Fruit fly (Drosophila melanogaster): ENCODE data around the gene Ids.

The Ids gene

dm6 chr3L:3399249-3399922 lies 21.3 kb downstream of the Ids start:
- peak; percentile 44 for TF ChIP-seq brk (GFP tag; optimal IDR thresholded peaks at IDR 0.05)
- TF ChIP-seq Jra (GFP tag; optimal IDR thresholded peaks at IDR 0.05): no peak
- no peak for TF ChIP-seq jim (GFP tag; optimal IDR thresholded peaks at IDR 0.05)
- TF ChIP-seq Hnf4 (GFP tag; optimal IDR thresholded peaks at IDR 0.05): peak; percentile 58
- TF ChIP-seq N (GFP tag; optimal IDR thresholded peaks at IDR 0.05): no peak
- TF ChIP-seq HLH106 (tag; optimal IDR thresholded peaks at IDR 0.05): peak; percentile 83
- peak; percentile 24 for TF ChIP-seq tai (GFP tag; optimal IDR thresholded peaks at IDR 0.05)
- TF ChIP-seq rgr (GFP tag; optimal IDR thresholded peaks at IDR 0.05): peak; percentile 72
- no peak for TF ChIP-seq lola (GFP tag; optimal IDR thresholded peaks at IDR 0.05)
- TF ChIP-seq Dif (GFP tag; optimal IDR thresholded peaks at IDR 0.05; ENCODE audit: partially characterized antibody): no peak
- peak; percentile 75 for TF ChIP-seq dmrt93B (GFP tag; optimal IDR thresholded peaks at IDR 0.05)
- no peak for TF ChIP-seq Rel (GFP tag; optimal IDR thresholded peaks at IDR 0.05)
- TF ChIP-seq Rel (tag; optimal IDR thresholded peaks at IDR 0.05): peak; percentile 77
- peak; percentile 76 for TF ChIP-seq OdsH (GFP tag; optimal IDR thresholded peaks at IDR 0.05)
- TF ChIP-seq ey (GFP tag; optimal IDR thresholded peaks at IDR 0.05): peak; percentile 81
- no peak for TF ChIP-seq usp (GFP tag; optimal IDR thresholded peaks at IDR 0.05)
- TF ChIP-seq CrebA (GFP tag; optimal IDR thresholded peaks at IDR 0.05; ENCODE audit: borderline replicate concordance): no peak
- peak; percentile 78 for TF ChIP-seq br (GFP tag; optimal IDR thresholded peaks at IDR 0.05)
- peak; percentile 79 for TF ChIP-seq fru (GFP tag; optimal IDR thresholded peaks at IDR 0.05)
- peak; percentile 79 for TF ChIP-seq h (GFP tag; optimal IDR thresholded peaks at IDR 0.05)
- peak; percentile 81 for TF ChIP-seq Sp1 (GFP tag; optimal IDR thresholded peaks at IDR 0.05)
- peak; percentile 56 for TF ChIP-seq woc (GFP tag; optimal IDR thresholded peaks at IDR 0.05)
- peak in 1 of 2 experiments; percentile 85 for TF ChIP-seq foxo (GFP tag; optimal IDR thresholded peaks at IDR 0.05)
- peak; percentile 78 for TF ChIP-seq psq (GFP tag; optimal IDR thresholded peaks at IDR 0.05)
- TF ChIP-seq CG9705 (GFP tag; optimal IDR thresholded peaks at IDR 0.05): peak; percentile 41
- TF ChIP-seq sage (GFP tag; optimal IDR thresholded peaks at IDR 0.05): no peak

dm6 chr3L:3399923-3400309 lies 21.8 kb downstream of the Ids start:
- TF ChIP-seq HLH106 (tag; optimal IDR thresholded peaks at IDR 0.05): no peak

dm6 chr3L:3400555-3401198 lies 22.6 kb downstream of the Ids start:
- no peak for TF ChIP-seq N (GFP tag; optimal IDR thresholded peaks at IDR 0.05)
- no peak for TF ChIP-seq Myc (optimal IDR thresholded peaks at IDR 0.05)
- TF ChIP-seq Abd-B (GFP tag; optimal IDR thresholded peaks at IDR 0.05): no peak
- TF ChIP-seq woc (GFP tag; optimal IDR thresholded peaks at IDR 0.05): no peak
- TF ChIP-seq Sp1 (GFP tag; optimal IDR thresholded peaks at IDR 0.05): no peak
- no peak for TF ChIP-seq HLH106 (tag; optimal IDR thresholded peaks at IDR 0.05)
- TF ChIP-seq Jra (GFP tag; optimal IDR thresholded peaks at IDR 0.05): no peak
- no peak for TF ChIP-seq CrebA (GFP tag; optimal IDR thresholded peaks at IDR 0.05; ENCODE audit: borderline replicate concordance)
- TF ChIP-seq Dif (GFP tag; optimal IDR thresholded peaks at IDR 0.05; ENCODE audit: partially characterized antibody): no peak
- no peak for TF ChIP-seq sage (GFP tag; optimal IDR thresholded peaks at IDR 0.05)
- no peak for TF ChIP-seq rgr (GFP tag; optimal IDR thresholded peaks at IDR 0.05)
- TF ChIP-seq Vsx2 (GFP tag; optimal IDR thresholded peaks at IDR 0.05; ENCODE audit: partially characterized antibody): no peak
- no peak for TF ChIP-seq h (GFP tag; optimal IDR thresholded peaks at IDR 0.05)
- TF ChIP-seq Rel (GFP tag; optimal IDR thresholded peaks at IDR 0.05): no peak
- no peak for TF ChIP-seq Rel (tag; optimal IDR thresholded peaks at IDR 0.05)
- TF ChIP-seq GATAd (GFP tag; optimal IDR thresholded peaks at IDR 0.05): no peak

- TF ChIP-seq brk (GFP tag; optimal IDR thresholded peaks at IDR 0.05) (no peak), dl (GFP tag; optimal IDR thresholded peaks at IDR 0.05; ENCODE audit: insufficient read depth in 1 of 2, partially characterized antibody in 2 of 2) (no peak), Rel (GFP tag; optimal IDR thresholded peaks at IDR 0.05) (no peak), Rel (tag; optimal IDR thresholded peaks at IDR 0.05) (peak; percentile 42), Hr83 (GFP tag; optimal IDR thresholded peaks at IDR 0.05; ENCODE audit: poor library complexity, severe bottlenecking) (no peak), Hr78 (GFP tag; optimal IDR thresholded peaks at IDR 0.05) (no peak), ey (GFP tag; optimal IDR thresholded peaks at IDR 0.05) (no peak), Sp1 (GFP tag; optimal IDR thresholded peaks at IDR 0.05) (no peak)
These were observed 27.5 kb downstream of the Ids start for dm6 chr3L:3405592-3405991.
